Worm (Caenorhabditis elegans): ENCODE data around the gene cpg-8.
A peak's percentile ranks its signal among the peaks of the same experiment; 100 is the strongest.

cpg-8 gene

ce11 chrV:4691657-4692056 is 575 bp downstream of the cpg-8 start:
- TF ChIP-seq nhr-12 (tag; optimal IDR thresholded peaks at IDR 0.05), result no peak
- no peak for TF ChIP-seq nhr-77 (tag; optimal IDR thresholded peaks at IDR 0.05)
- TF ChIP-seq elt-3 (tag; optimal IDR thresholded peaks at IDR 0.05), result no peak
- TF ChIP-seq nhr-11 (tag; optimal IDR thresholded peaks at IDR 0.05), result no peak
- no peak for TF ChIP-seq ztf-11 (tag; optimal IDR thresholded peaks at IDR 0.05)
- TF ChIP-seq unc-39 (tag; optimal IDR thresholded peaks at IDR 0.05), result no peak
- no peak for TF ChIP-seq nhr-25 (tag; optimal IDR thresholded peaks at IDR 0.05)
- TF ChIP-seq pqm-1 (tag; optimal IDR thresholded peaks at IDR 0.05), result no peak
- no peak for TF ChIP-seq ZK546.5 (tag; optimal IDR thresholded peaks at IDR 0.05)
- TF ChIP-seq ceh-16 (tag; optimal IDR thresholded peaks at IDR 0.05), result no peak
- no peak for TF ChIP-seq unc-62 (GFP tag; optimal IDR thresholded peaks at IDR 0.05)
- no peak for TF ChIP-seq mml-1 (tag; optimal IDR thresholded peaks at IDR 0.05)
- no peak for TF ChIP-seq fkh-10 (GFP tag; optimal IDR thresholded peaks at IDR 0.05)
- TF ChIP-seq egl-27 (tag; optimal IDR thresholded peaks at IDR 0.05), result no peak
- TF ChIP-seq lin-15B (tag; optimal IDR thresholded peaks at IDR 0.05), result no peak

ce11 chrV:4689234-4689633 is 3.0 kb downstream of the cpg-8 start, which contains the start of gene K03B4.1:
Gene K03B4.1 (plus strand): TSS chrV:4689330.
- TF ChIP-seq tbx-2 (tag; optimal IDR thresholded peaks at IDR 0.05) (no peak), eor-1 (tag; optimal IDR thresholded peaks at IDR 0.05) (no peak), egl-5 (tag; optimal IDR thresholded peaks at IDR 0.05) (no peak), lsy-12 (tag; optimal IDR thresholded peaks at IDR 0.05) (no peak)

- peak; percentile 9 for TF ChIP-seq ama-1 (optimal IDR thresholded peaks at IDR 0.05)
- TF ChIP-seq ZK546.5 (tag; optimal IDR thresholded peaks at IDR 0.05), result no peak
Measured at ce11 chrV:4687944-4688505, 4.2 kb downstream of the cpg-8 start, which contains the start of gene K03B4.2. Gene K03B4.2 (plus strand): TSS chrV:4687994.

ce11 chrV:4686680-4687470 is 5.4 kb downstream of the cpg-8 start, which contains the start of gene taf-10:
Gene taf-10 (plus strand): TSS chrV:4687103.
- no peak for TF ChIP-seq nhr-76 (tag; optimal IDR thresholded peaks at IDR 0.05)
- TF ChIP-seq nhr-28 (tag; optimal IDR thresholded peaks at IDR 0.05), result no peak
- no peak for TF ChIP-seq nhr-12 (tag; optimal IDR thresholded peaks at IDR 0.05)
- TF ChIP-seq elt-3 (tag; optimal IDR thresholded peaks at IDR 0.05), result no peak
- TF ChIP-seq nhr-23 (tag; optimal IDR thresholded peaks at IDR 0.05), result peak; percentile 72
- TF ChIP-seq lin-15B (tag; optimal IDR thresholded peaks at IDR 0.05), result peak; percentile 13
- TF ChIP-seq hmg-11 (tag; optimal IDR thresholded peaks at IDR 0.05), result peak; percentile 71
- no peak for TF ChIP-seq lsy-12 (tag; optimal IDR thresholded peaks at IDR 0.05)
- no peak for TF ChIP-seq ZK546.5 (tag; optimal IDR thresholded peaks at IDR 0.05)
- TF ChIP-seq nhr-25 (tag; optimal IDR thresholded peaks at IDR 0.05), result peak; percentile 23
- TF ChIP-seq nhr-237 (tag; optimal IDR thresholded peaks at IDR 0.05), result no peak
- TF ChIP-seq nfya-1 (tag; optimal IDR thresholded peaks at IDR 0.05; ENCODE audit: insufficient read depth), result peak; percentile 77
- TF ChIP-seq mdl-1 (tag; optimal IDR thresholded peaks at IDR 0.05), result peak; percentile 71
- peak; percentile 72 for TF ChIP-seq pha-4 (tag; optimal IDR thresholded peaks at IDR 0.05)
- no peak for TF ChIP-seq aly-2 (tag; optimal IDR thresholded peaks at IDR 0.05)
- TF ChIP-seq ceh-82 (tag; optimal IDR thresholded peaks at IDR 0.05), result no peak
- TF ChIP-seq elt-2 (tag; optimal IDR thresholded peaks at IDR 0.05), result peak; percentile 25
- TF ChIP-seq elt-1 (tag; optimal IDR thresholded peaks at IDR 0.05), result no peak
- no peak for TF ChIP-seq fkh-10 (GFP tag; optimal IDR thresholded peaks at IDR 0.05)
- TF ChIP-seq egl-27 (tag; optimal IDR thresholded peaks at IDR 0.05), result no peak
- no peak for TF ChIP-seq sea-2 (GFP tag; optimal IDR thresholded peaks at IDR 0.05)
- no peak for TF ChIP-seq mml-1 (tag; optimal IDR thresholded peaks at IDR 0.05)
- TF ChIP-seq nhr-43 (tag; optimal IDR thresholded peaks at IDR 0.05; ENCODE audit: poor library complexity, severe bottlenecking), result peak; percentile 54
- peak; percentile 53 for TF ChIP-seq lin-39 (tag; optimal IDR thresholded peaks at IDR 0.05)
- no peak for TF ChIP-seq ztf-4 (tag; optimal IDR thresholded peaks at IDR 0.05)
- no peak for TF ChIP-seq nhr-11 (tag; optimal IDR thresholded peaks at IDR 0.05)
- no peak for TF ChIP-seq fkh-2 (tag; optimal IDR thresholded peaks at IDR 0.05)
- TF ChIP-seq eor-1 (tag; optimal IDR thresholded peaks at IDR 0.05), result no peak

Data from whole organism, L3 larva.